Fruit fly (Drosophila melanogaster): ENCODE data around the gene Pop1.

The Pop1 gene

dm6 chrX:5671537-5672029 is 49.1 kb downstream of the Pop1 start, which contains the start of gene Rab18 (continued):
- TF ChIP-seq Fer1 (GFP tag; optimal IDR thresholded peaks at IDR 0.05) (no peak), cwo (GFP tag; optimal IDR thresholded peaks at IDR 0.05) (no peak), repo (GFP tag; optimal IDR thresholded peaks at IDR 0.05) (no peak), CG8478 (optimal IDR thresholded peaks at IDR 0.05) (no peak), E2f2 (GFP tag; IDR thresholded peaks at IDR 0.05) (no peak), Pdp1 (GFP tag; optimal IDR thresholded peaks at IDR 0.05) (peak; percentile 30 to 64), CG3847 (GFP tag; IDR thresholded peaks at IDR 0.05) (peak; percentile 67), lov (optimal IDR thresholded peaks at IDR 0.05) (no peak), lov (GFP tag; IDR thresholded peaks at IDR 0.05) (no peak), Dip2 (GFP tag; IDR thresholded peaks at IDR 0.05) (no peak), run (tag; optimal IDR thresholded peaks at IDR 0.05) (no peak), Bteb2 (GFP tag; optimal IDR thresholded peaks at IDR 0.05) (no peak), BEAF-32 (GFP tag; optimal IDR thresholded peaks at IDR 0.05) (peak; percentile 68), grn (GFP tag; optimal IDR thresholded peaks at IDR 0.05) (peak; percentile 31), sisA (GFP tag; IDR thresholded peaks at IDR 0.05) (peak; percentile 51), Taf1 (GFP tag; IDR thresholded peaks at IDR 0.05) (no peak), tna (GFP tag; IDR thresholded peaks at IDR 0.05; ENCODE audit: partially characterized antibody) (no peak), Rx (GFP tag; IDR thresholded peaks at IDR 0.05) (peak; percentile 7; the same call in 1 of the 2 replicates), tx (GFP tag; optimal IDR thresholded peaks at IDR 0.05) (no peak), Chrac-16 (GFP tag; optimal IDR thresholded peaks at IDR 0.05) (peak; percentile 37), Drgx (GFP tag; IDR thresholded peaks at IDR 0.05) (no peak), lab (GFP tag; optimal IDR thresholded peaks at IDR 0.05) (peak; percentile 22), kni (GFP tag; optimal IDR thresholded peaks at IDR 0.05) (peak; percentile 55), ap (GFP tag; IDR thresholded peaks at IDR 0.05) (no peak), row (GFP tag; IDR thresholded peaks at IDR 0.05) (peak; percentile 86), luna (GFP tag; optimal IDR thresholded peaks at IDR 0.05) (no peak), Doc2 (GFP tag; IDR thresholded peaks at IDR 0.05) (no peak), CG10209 (GFP tag; optimal IDR thresholded peaks at IDR 0.05) (peak; percentile 3), TFAM (GFP tag; optimal IDR thresholded peaks at IDR 0.05) (no peak), Ada2b (GFP tag; IDR thresholded peaks at IDR 0.05) (no peak), unpg (GFP tag; optimal IDR thresholded peaks at IDR 0.05) (no peak), CG7839 (tag; optimal IDR thresholded peaks at IDR 0.05) (no peak), CG14965 (GFP tag; optimal IDR thresholded peaks at IDR 0.05; ENCODE audit: borderline replicate concordance) (no peak), CG3281 (GFP tag; optimal IDR thresholded peaks at IDR 0.05) (no peak), CG9797 (GFP tag; optimal IDR thresholded peaks at IDR 0.05) (no peak), CG12071 (GFP tag; optimal IDR thresholded peaks at IDR 0.05) (no peak), sima (GFP tag; optimal IDR thresholded peaks at IDR 0.05) (no peak), CG8290 (GFP tag; optimal IDR thresholded peaks at IDR 0.05) (no peak), CG8290 (tag; optimal IDR thresholded peaks at IDR 0.05) (peak in 1 of 2 experiments; percentile 63), Side (GFP tag; optimal IDR thresholded peaks at IDR 0.05) (peak; percentile 3), Dek (tag; optimal IDR thresholded peaks at IDR 0.05) (no peak), CTCF (GFP tag; optimal IDR thresholded peaks at IDR 0.05) (no peak), CG17359 (tag; optimal IDR thresholded peaks at IDR 0.05) (no peak), CG6813 (GFP tag; optimal IDR thresholded peaks at IDR 0.05) (no peak), lola (GFP tag; optimal IDR thresholded peaks at IDR 0.05) (no peak), CG14667 (GFP tag; IDR thresholded peaks at IDR 0.05) (peak; percentile 43; the same call in 1 of the 2 replicates), yki (optimal IDR thresholded peaks at IDR 0.05) (no peak), fd96Cb (tag; optimal IDR thresholded peaks at IDR 0.05) (no peak), Dbx (GFP tag; IDR thresholded peaks at IDR 0.05) (peak; percentile 55; the same call in 1 of the 3 replicates), lilli (GFP tag; optimal IDR thresholded peaks at IDR 0.05) (peak; percentile 42), CG2129 (GFP tag; IDR thresholded peaks at IDR 0.05; ENCODE audit: partially characterized antibody) (no peak), Hey (tag; optimal IDR thresholded peaks at IDR 0.05) (no peak), CG32767 (GFP tag; IDR thresholded peaks at IDR 0.05) (no peak)
